Fruit fly (Drosophila melanogaster): ENCODE measurements around the gene sob.

DNA sequence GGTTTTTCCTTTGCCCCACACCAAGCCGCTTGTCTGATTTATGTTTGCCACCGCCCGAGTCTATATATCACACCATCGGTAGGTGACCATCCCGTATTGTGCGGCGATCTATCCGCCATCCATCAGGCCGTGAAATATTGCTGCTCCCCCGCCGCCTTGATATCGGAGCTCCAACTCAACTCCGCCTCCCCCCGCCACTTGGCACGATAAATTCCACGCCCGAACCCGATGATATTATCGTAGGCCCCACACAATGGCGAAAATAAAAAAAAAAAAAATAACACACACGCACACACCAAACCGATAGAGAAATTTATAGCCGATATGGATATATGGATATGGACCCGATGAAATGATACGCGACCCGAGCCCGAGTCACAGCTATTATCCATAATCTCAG is 10.2 kb upstream of the sob start:
- TF ChIP-seq ovo (GFP tag; optimal IDR thresholded peaks at IDR 0.05) (no peak), CG7101 (tag; optimal IDR thresholded peaks at IDR 0.05) (no peak), CG5204 (GFP tag; optimal IDR thresholded peaks at IDR 0.05) (no peak), CG14711 (tag; optimal IDR thresholded peaks at IDR 0.05) (no peak), Mnt (GFP tag; optimal IDR thresholded peaks at IDR 0.05) (no peak), Crg-1 (GFP tag; optimal IDR thresholded peaks at IDR 0.05) (no peak), CG1620 (GFP tag; optimal IDR thresholded peaks at IDR 0.05) (no peak), CG33017 (tag; optimal IDR thresholded peaks at IDR 0.05) (no peak), Clk (GFP tag; optimal IDR thresholded peaks at IDR 0.05) (no peak), cic (GFP tag; optimal IDR thresholded peaks at IDR 0.05) (no peak)
